Worm (Caenorhabditis elegans) whole organism, early embryonic: ENCODE measurements around the gene rme-4.
A peak's percentile ranks its signal among the peaks of the same experiment; 100 is the strongest.

ENCODE experiments used
- B0310.2 ChIP-seq: sonication (generic microtip); optimal IDR thresholded peaks from 2 replicates; lab custom pipeline; 2016; ENCODE audit warnings: mild to moderate bottlenecking, missing genetic modification characterization, missing compliant biosample characterization
- F13C5.2 ChIP-seq: sonication (generic microtip); optimal IDR thresholded peaks from 2 replicates; lab custom pipeline; 2017; ENCODE audit warnings: mild to moderate bottlenecking, missing genetic modification characterization, inconsistent platforms, missing compliant biosample characterization
- aly-1 ChIP-seq: sonication (generic microtip); optimal IDR thresholded peaks from 2 replicates; lab custom pipeline; 2016; ENCODE audit warnings: missing genetic modification characterization, missing compliant biosample characterization
- ama-1 ChIP-seq: fragments of 150-350 bp; optimal IDR thresholded peaks from 2 replicates; lab custom pipeline; 2014
- ceh-13 ChIP-seq: fragments of 200-800 bp; sonication (Bioruptor generic); optimal IDR thresholded peaks from 2 replicates; lab custom pipeline; 2018; ENCODE audit warnings: mild to moderate bottlenecking, missing genetic modification characterization, missing compliant biosample characterization
- ceh-36 ChIP-seq: sonication (generic microtip); optimal IDR thresholded peaks from 2 replicates; lab custom pipeline; 2016; ENCODE audit warnings: missing genetic modification characterization, inconsistent platforms, missing compliant biosample characterization
- ets-7 ChIP-seq: sonication (generic microtip); optimal IDR thresholded peaks from 2 replicates; lab custom pipeline; 2016; ENCODE audit warnings: missing genotype, missing genetic modification characterization, missing compliant biosample characterization
- flt-1 ChIP-seq: fragments of 200-800 bp; sonication (Bioruptor generic); IDR thresholded peaks from 2 replicates; pipeline ENCODE4 v1.3.6; 2022; ENCODE audit warnings: missing genetic modification characterization, missing compliant biosample characterization
- hmbx-1 ChIP-seq: sonication (generic microtip); optimal IDR thresholded peaks from 2 replicates; lab custom pipeline; 2016; ENCODE audit warnings: mild to moderate bottlenecking, missing genetic modification characterization, missing compliant biosample characterization
- hmg-4 ChIP-seq: fragments of 200-800 bp; sonication (Bioruptor generic); optimal IDR thresholded peaks from 2 replicates; lab custom pipeline; 2018; ENCODE audit warnings: mild to moderate bottlenecking, missing genetic modification characterization, missing compliant biosample characterization
- hnd-1 ChIP-seq: sonication (generic microtip); optimal IDR thresholded peaks from 2 replicates; lab custom pipeline; 2016; ENCODE audit warnings: missing genetic modification characterization, missing compliant biosample characterization
- pes-1 ChIP-seq: fragments of 200-800 bp; sonication (Bioruptor generic); IDR thresholded peaks from 2 replicates; pipeline ENCODE4 v1.3.6; 2022; ENCODE audit warnings: missing genetic modification reagents, missing genetic modification characterization, missing compliant biosample characterization
- scrt-1 ChIP-seq: fragments of 200-800 bp; sonication (Bioruptor generic); IDR thresholded peaks from 2 replicates; pipeline ENCODE4 v1.3.6; 2022; ENCODE audit warnings: missing genetic modification characterization, missing compliant biosample characterization
- sea-1 ChIP-seq: fragments of 200-800 bp; sonication (Bioruptor generic); conservative IDR thresholded peaks from 2 replicates; pipeline ENCODE4 v1.3.6; 2022; ENCODE audit warnings: missing genetic modification characterization, missing compliant biosample characterization
- tbx-11 ChIP-seq: fragments of 200-800 bp; sonication (Bioruptor generic); IDR thresholded peaks from 2 replicates; pipeline ENCODE4 v1.3.6; 2022; ENCODE audit warnings: missing genetic modification characterization, missing compliant biosample characterization
- tbx-37 ChIP-seq: fragments of 200-800 bp; sonication (Bioruptor generic); conservative IDR thresholded peaks from 2 replicates; pipeline ENCODE4 v1.3.6; 2022; ENCODE audit warnings: missing genetic modification reagents, missing genetic modification characterization, missing compliant biosample characterization
- tra-4 ChIP-seq: sonication (generic microtip); optimal IDR thresholded peaks from 2 replicates; lab custom pipeline; 2017; ENCODE audit warnings: missing genetic modification characterization, missing compliant biosample characterization

rme-4 gene

ce11 chrX:10338100-10338499 lies 41.5 kb downstream of the rme-4 start, which contains the start of gene cut-5:
Gene cut-5, minus strand, starts transcription at chrX:10338200.
- TF ChIP-seq scrt-1 (GFP tag; lab: Robert Waterston, UW) = no peak
- TF ChIP-seq ceh-13 (GFP tag; lab: Kevin White, UChicago) = no peak
- no peak for TF ChIP-seq B0310.2 (tag; lab: Kevin White, UChicago)
- no peak for TF ChIP-seq pes-1 (GFP tag; lab: Robert Waterston, UW)
- no peak for TF ChIP-seq hnd-1 (tag; lab: Kevin White, UChicago)
- no peak for TF ChIP-seq sea-1 (GFP tag; lab: Robert Waterston, UW)
- no peak for TF ChIP-seq hmg-4 (GFP tag; lab: Kevin White, UChicago)
- TF ChIP-seq ama-1 (lab: Kevin White, UChicago) = no peak
- no peak for TF ChIP-seq F13C5.2 (tag; lab: Kevin White, UChicago)
- TF ChIP-seq tra-4 (tag; lab: Kevin White, UChicago) = no peak
- TF ChIP-seq ceh-36 (tag; lab: Kevin White, UChicago) = no peak
- no peak for TF ChIP-seq ets-7
- no peak for TF ChIP-seq hmbx-1 (tag; lab: Kevin White, UChicago)

ce11 chrX:10336592-10336991 lies 43.1 kb downstream of the rme-4 start:
- TF ChIP-seq tbx-11 (GFP tag; lab: Robert Waterston, UW) = no peak
- 0 out of 2 replicates have a peak, but pooled peaks have one; percentile 24 for TF ChIP-seq tbx-37 (GFP tag; lab: Robert Waterston, UW)
- TF ChIP-seq B0310.2 (tag; lab: Kevin White, UChicago) = no peak
- no peak for TF ChIP-seq flt-1 (GFP tag; lab: Robert Waterston, UW)
- peak; percentile 51 for TF ChIP-seq aly-1 (tag; lab: Kevin White, UChicago)

ce11 chrX:10336138-10336537 lies 43.5 kb downstream of the rme-4 start, which contains the start of gene idpa-3:
Gene idpa-3, plus strand, starts transcription at chrX:10336438.
- no peak for TF ChIP-seq hmbx-1 (tag; lab: Kevin White, UChicago)
- no peak for TF ChIP-seq hnd-1 (tag; lab: Kevin White, UChicago)
- no peak for TF ChIP-seq aly-1 (tag; lab: Kevin White, UChicago)
- TF ChIP-seq sea-1 (GFP tag; lab: Robert Waterston, UW) = no peak
- TF ChIP-seq ceh-36 (tag; lab: Kevin White, UChicago) = no peak

ce11 chrX:10333301-10333854 lies 46.3 kb downstream of the rme-4 start, which contains the start of gene R07E3.4:
Gene R07E3.4, minus strand, starts transcription at chrX:10333351.
- TF ChIP-seq aly-1 (tag; lab: Kevin White, UChicago) = no peak
- no peak for TF ChIP-seq hmg-4 (GFP tag; lab: Kevin White, UChicago)
- TF ChIP-seq scrt-1 (GFP tag; lab: Robert Waterston, UW) = no peak

ce11 chrX:10332035-10332614 lies 47.5 kb downstream of the rme-4 start:
- no peak for TF ChIP-seq scrt-1 (GFP tag; lab: Robert Waterston, UW)
- no peak for TF ChIP-seq sea-1 (GFP tag; lab: Robert Waterston, UW)
- no peak for TF ChIP-seq hmg-4 (GFP tag; lab: Kevin White, UChicago)
- no peak for TF ChIP-seq ets-7
- no peak for TF ChIP-seq hnd-1 (tag; lab: Kevin White, UChicago)
- no peak for TF ChIP-seq ceh-13 (GFP tag; lab: Kevin White, UChicago)
- TF ChIP-seq flt-1 (GFP tag; lab: Robert Waterston, UW) = no peak
- TF ChIP-seq aly-1 (tag; lab: Kevin White, UChicago) = no peak
- TF ChIP-seq F13C5.2 (tag; lab: Kevin White, UChicago) = no peak

ce11 chrX:10327323-10328022 lies 52.2 kb downstream of the rme-4 start, which contains the start of gene acl-5:
Gene acl-5, minus strand, starts transcription at chrX:10327456.
- TF ChIP-seq hnd-1 (tag; lab: Kevin White, UChicago) = no peak
- TF ChIP-seq scrt-1 (GFP tag; lab: Robert Waterston, UW) = no peak
- TF ChIP-seq tbx-37 (GFP tag; lab: Robert Waterston, UW) = no peak
- no peak for TF ChIP-seq aly-1 (tag; lab: Kevin White, UChicago)
- TF ChIP-seq pes-1 (GFP tag; lab: Robert Waterston, UW) = no peak
